Worm (Caenorhabditis elegans) whole organism, late embryonic: ENCODE data around the gene T16G12.10.

ENCODE experiments used
- ama-1 ChIP-seq: fragments of 150-350 bp; optimal IDR thresholded peaks from 2 replicates; lab custom pipeline; 2014
- ceh-19 ChIP-seq: fragments of 200-800 bp; sonication (Bioruptor generic); optimal IDR thresholded peaks from 2 replicates; lab custom pipeline; 2018; ENCODE audit warnings: mild to moderate bottlenecking, missing genetic modification characterization, missing compliant biosample characterization
- ceh-22 ChIP-seq: sonication (generic microtip); optimal IDR thresholded peaks from 2 replicates; lab custom pipeline; 2017; ENCODE audit warnings: missing biosample characterization, missing genetic modification characterization
- elt-2 ChIP-seq: sonication (generic microtip); optimal IDR thresholded peaks from 2 replicates; lab custom pipeline; 2016; ENCODE audit warnings: missing genetic modification reagents, missing genetic modification characterization, missing compliant biosample characterization
- eyg-1 ChIP-seq: sonication (generic microtip); optimal IDR thresholded peaks from 2 replicates; lab custom pipeline; 2016; ENCODE audit warnings: missing genotype, missing genetic modification characterization, missing compliant biosample characterization
- hlh-30 ChIP-seq: sonication (generic microtip); optimal IDR thresholded peaks from 2 replicates; lab custom pipeline; 2017; ENCODE audit warnings: antibody characterized with exemption, missing genetic modification characterization, missing compliant biosample characterization; ENCODE audit not compliant: insufficient read depth
- madf-2 ChIP-seq: sonication (generic microtip); optimal IDR thresholded peaks from 2 replicates; lab custom pipeline; 2017; ENCODE audit warnings: missing genetic modification characterization, missing compliant biosample characterization
- nhr-11 ChIP-seq: fragments of 150-350 bp; optimal IDR thresholded peaks from 2 replicates; lab custom pipeline; 2014; ENCODE audit warnings: missing biosample characterization, missing genetic modification characterization
- npax-4 ChIP-seq: sonication (generic microtip); optimal IDR thresholded peaks from 2 replicates; lab custom pipeline; 2016; ENCODE audit warnings: missing genetic modification characterization, missing compliant biosample characterization
- tbx-2 ChIP-seq: sonication (generic microtip); optimal IDR thresholded peaks from 2 replicates; lab custom pipeline; 2016; ENCODE audit warnings: missing genetic modification characterization, missing compliant biosample characterization
- unc-55 ChIP-seq: sonication (generic microtip); optimal IDR thresholded peaks from 2 replicates; lab custom pipeline; 2017; ENCODE audit warnings: missing biosample characterization, missing genetic modification reagents, missing genetic modification characterization
- zip-5 ChIP-seq: sonication (generic microtip); optimal IDR thresholded peaks from 2 replicates; lab custom pipeline; 2016; ENCODE audit warnings: missing genetic modification characterization, missing compliant biosample characterization

DNA sequence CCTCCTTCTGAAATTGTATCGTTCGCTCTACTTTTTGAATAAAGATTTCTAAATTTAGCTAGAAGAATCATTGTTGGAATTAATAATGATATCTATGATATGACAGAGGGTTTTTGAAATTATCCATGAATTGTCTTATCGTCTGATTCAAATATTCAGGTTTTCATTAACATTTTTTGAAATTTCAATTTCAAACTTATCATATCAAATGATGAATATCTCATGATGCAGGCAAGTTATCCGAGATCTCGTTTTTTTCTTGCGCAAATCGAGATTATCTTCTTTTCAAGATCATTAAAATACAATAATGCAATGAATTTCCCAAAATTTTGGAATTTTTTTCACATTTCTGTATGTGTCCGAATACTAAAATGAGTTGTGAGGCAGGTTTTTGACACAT, 42.0 kb upstream of the T16G12.10 start, which contains the start of gene spop-1:
- no peak for TF ChIP-seq npax-4 (tag; lab: Kevin White, UChicago)
- TF ChIP-seq zip-5, result no peak
- no peak for TF ChIP-seq tbx-2 (tag; lab: Kevin White, UChicago)
- TF ChIP-seq ama-1 (lab: Kevin White, UChicago), result no peak
- TF ChIP-seq hlh-30 (tag; lab: Kevin White, UChicago), result no peak
- TF ChIP-seq ceh-19, result no peak
- TF ChIP-seq nhr-11 (tag; lab: Kevin White, UChicago), result no peak
- no peak for TF ChIP-seq madf-2 (tag; lab: Kevin White, UChicago)
- no peak for TF ChIP-seq eyg-1 (tag; lab: Kevin White, UChicago)
- TF ChIP-seq unc-55 (GFP tag; lab: Kevin White, UChicago), result no peak
- no peak for TF ChIP-seq ceh-22 (tag; lab: Kevin White, UChicago)
- TF ChIP-seq elt-2 (tag; lab: Kevin White, UChicago), result no peak
